Fruit fly (Drosophila melanogaster) ovary, adult (tissue): ENCODE results near the gene Lmpt.

Experiments used
- CG17801 ChIP-seq: fragments of 200-800 bp; optimal IDR thresholded peaks from 2 replicates; lab custom pipeline; 2019; ENCODE audit warnings: missing biosample characterization, mild to moderate bottlenecking, missing genetic modification characterization, moderate library complexity; ENCODE audit not compliant: partially characterized antibody

Gene Lmpt

DNA sequence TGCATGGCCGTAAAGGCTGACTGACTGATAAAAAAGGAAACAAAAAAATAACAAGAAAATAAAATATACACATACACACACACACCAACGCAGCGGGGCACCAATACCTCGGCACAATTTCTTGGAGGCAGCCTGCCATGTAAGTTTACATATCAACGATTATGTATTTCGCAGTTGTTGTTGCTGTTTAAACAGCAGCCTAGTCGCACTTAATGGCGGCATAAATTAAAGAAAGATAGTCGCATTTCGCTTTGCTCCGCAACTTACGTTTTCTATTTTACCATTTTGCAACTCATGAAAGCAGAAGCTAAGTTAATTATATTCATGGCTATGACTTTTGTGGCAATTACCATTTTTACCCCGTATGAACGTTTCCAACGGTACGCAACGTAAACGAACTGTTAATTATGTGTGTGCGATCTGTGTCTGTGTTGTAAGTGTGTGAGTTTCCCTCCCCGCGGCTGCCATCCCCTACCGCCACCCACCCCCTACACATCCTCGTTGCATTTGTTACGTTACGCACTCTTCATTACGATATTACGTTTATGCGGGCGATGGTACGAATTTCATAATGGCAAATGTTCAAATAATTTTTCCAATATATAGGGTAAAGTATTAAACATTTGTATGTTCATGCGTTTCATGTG is 10.6 kb upstream of the Lmpt start:
- no peak for TF ChIP-seq CG17801 (GFP tag; lab: Kevin White, UChicago)

DNA sequence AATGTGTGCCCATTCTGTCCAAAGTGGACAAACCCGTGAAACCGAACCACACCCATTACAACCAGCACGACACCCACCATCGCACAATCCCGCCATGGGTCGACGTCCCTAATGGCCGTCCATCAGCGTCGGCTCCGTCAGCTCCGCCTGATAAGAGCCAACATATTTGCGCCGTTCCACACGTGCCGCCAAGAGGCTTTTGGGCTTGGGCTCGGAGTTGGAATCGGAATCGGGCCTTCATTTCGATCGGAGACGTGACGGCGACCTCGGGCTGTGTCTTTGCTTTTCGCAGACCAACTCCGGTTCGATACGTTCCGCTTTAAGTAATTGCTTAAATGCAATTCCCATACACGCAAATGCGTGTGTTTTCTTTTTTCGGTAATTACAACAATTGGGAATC is 9.8 kb upstream of the Lmpt start:
- TF ChIP-seq CG17801 (GFP tag; lab: Kevin White, UChicago): no peak

DNA sequence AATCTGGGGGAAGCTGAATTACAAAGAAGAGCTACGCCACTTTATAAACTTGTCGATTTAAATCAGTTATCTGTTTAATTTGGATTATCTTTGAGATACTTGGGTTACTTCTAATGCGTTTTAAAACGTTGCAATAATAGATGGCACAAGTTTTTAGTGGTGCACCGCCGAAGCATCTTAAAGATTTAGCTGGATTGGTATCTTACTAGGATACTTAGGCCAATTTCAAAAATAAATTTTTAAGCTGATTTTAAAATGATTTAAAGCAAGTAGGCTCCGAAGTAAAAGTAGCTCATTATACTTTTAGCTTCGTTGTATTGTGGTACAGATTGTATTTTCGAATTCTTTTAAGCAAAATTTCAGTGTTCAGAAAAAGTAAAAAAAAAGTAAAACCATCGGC is 6.3 kb upstream of the Lmpt start, which contains the start of gene sinah:
Gene sinah (plus strand): TSS at position 301 of the 400 bp plus-strand sequence.
- no peak for TF ChIP-seq CG17801 (GFP tag; lab: Kevin White, UChicago)

DNA sequence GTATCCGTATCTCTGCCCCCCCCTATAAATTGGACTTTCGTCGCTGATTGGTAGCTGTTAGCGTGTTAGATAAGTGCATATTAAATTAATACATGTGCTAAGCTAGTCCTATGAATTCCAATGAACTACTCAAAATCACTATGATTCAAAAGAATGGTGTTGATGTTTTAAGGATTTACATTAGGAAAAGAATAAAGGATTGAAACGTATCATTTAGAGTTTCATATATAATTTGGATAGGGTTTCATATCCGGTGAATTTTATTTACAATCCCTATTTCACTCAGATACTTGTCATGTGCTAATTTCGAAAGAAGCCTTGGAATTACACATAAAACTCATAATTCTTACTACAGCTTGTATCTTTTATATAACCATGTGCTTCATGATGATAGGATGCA is 4.8 kb upstream of the Lmpt start, which contains the start of gene CG13029:
Gene CG13029 (plus strand): TSS at position 301 of the 400 bp plus-strand sequence.
- TF ChIP-seq CG17801 (GFP tag; lab: Kevin White, UChicago): no peak

DNA sequence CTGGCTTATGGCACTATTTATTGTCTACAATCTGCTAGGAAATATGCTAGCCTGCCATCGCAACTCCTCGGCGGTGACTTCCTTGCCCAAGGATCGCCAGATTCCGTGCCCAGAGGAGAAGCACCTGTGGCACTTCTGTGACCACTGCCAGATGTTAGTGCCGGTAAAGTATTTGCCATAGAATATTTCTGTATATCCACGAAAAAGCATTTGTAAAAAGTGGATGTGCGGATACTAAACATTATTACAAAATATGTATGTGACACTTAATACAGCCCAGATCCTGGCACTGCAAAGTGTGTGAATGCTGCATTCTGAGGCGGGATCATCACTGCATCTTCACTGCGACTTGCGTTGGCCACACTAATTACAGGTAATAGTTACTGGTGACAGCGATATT is 4.2 kb upstream of the Lmpt start:
- no peak for TF ChIP-seq CG17801 (GFP tag; lab: Kevin White, UChicago)

DNA sequence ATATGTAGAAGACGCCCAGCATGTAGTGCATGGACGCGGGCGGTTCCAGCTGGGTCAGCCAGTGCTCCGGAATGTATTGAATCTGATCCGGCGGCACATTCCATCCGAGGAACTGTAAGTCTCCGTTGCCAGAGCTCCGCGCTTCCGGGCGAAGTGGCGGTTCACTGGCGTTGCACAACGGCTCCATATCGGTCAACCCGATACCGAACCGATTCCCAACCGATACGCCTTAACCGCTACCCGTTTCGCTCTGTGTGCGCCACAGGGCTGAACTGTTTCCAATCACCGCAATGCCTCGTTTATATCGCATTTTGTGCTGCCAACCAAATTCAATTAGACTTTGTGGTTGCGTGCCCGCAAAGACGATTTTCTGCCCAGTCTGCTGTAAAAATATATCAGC is 2.8 kb upstream of the Lmpt start, which contains the start of gene Rh4:
Gene Rh4 (minus strand): TSS at position 234 of the 400 bp plus-strand sequence.
- no peak for TF ChIP-seq CG17801 (GFP tag; lab: Kevin White, UChicago)

DNA sequence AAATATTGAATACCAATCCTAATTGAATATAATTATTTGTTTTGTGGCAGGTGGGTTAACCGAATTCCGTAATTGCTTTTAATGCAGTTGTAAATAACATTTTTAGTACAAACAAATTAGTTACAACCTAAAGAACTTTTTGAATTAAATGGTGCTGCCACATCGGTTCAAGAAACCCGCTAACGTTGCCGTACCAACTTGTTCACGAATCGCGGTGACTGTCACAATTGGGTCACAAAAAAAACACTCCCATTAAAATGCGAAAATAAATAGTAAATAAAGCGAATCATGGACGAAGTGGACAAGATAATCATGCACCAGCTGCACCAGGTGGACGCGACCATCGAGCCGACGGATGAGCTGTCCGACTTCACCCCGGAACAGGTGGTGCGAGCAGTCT is 2.1 kb upstream of the Lmpt start, which contains the start of gene CG9951:
Gene CG9951 (plus strand): TSS at position 207 of the 400 bp plus-strand sequence.
- TF ChIP-seq CG17801 (GFP tag; lab: Kevin White, UChicago): no peak

DNA sequence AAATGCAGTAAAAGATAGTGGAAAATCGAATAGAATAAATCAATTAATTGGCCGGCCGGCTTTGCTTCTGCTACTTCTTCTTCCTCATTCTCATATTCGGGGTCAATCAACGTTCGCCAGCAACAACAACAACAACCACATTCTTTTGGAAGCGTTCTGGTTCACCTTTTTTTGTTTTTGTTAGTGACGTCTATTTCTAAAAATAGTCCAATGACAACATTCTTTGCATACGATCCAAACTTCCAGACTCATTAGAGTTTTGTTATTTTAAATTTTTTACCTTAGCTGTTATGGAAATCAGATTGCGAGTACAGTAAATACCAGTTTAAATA is 703 bp downstream of the Lmpt start:
- TF ChIP-seq CG17801 (GFP tag; lab: Kevin White, UChicago): no peak

DNA sequence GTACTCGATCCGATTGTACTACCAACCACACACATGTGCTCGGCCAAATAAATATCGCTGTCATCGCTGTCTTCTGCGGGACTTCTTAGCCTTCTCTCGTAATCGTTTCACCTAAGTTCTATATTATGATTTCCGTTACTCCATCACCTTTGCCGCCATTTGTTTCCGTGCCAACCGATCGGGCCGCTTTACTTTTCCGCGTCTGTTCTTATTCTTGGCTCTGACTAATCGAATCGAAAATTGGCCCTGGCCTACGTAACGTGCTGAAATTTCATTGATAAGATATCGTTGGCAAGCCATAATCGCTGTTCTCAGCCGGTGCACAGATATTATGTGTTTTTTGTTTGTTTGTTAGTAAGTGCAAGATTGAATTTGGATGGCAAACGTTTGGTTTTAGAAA is 2.1 kb downstream of the Lmpt start:
- no peak for TF ChIP-seq CG17801 (GFP tag; lab: Kevin White, UChicago)

DNA sequence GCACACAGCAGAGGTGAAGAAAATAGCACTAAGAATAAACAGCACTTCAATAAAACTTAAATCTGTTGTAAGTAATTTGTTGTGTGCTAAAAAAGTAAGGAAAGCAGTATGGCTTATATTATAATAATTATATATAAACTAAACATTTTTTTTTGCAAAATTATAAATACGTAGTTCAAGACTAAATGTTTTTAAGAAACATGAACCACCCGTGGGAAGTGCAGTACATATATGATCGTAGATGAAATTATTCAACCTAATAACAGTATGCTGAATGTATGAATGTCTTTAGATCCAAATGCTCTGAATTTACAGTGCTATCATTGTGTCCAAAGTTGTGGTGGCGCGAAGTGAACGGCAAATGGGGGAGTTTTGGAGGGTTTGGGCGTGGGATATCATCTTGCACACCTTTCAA is 5.6 kb downstream of the Lmpt start:
- no peak for TF ChIP-seq CG17801 (GFP tag; lab: Kevin White, UChicago)

DNA sequence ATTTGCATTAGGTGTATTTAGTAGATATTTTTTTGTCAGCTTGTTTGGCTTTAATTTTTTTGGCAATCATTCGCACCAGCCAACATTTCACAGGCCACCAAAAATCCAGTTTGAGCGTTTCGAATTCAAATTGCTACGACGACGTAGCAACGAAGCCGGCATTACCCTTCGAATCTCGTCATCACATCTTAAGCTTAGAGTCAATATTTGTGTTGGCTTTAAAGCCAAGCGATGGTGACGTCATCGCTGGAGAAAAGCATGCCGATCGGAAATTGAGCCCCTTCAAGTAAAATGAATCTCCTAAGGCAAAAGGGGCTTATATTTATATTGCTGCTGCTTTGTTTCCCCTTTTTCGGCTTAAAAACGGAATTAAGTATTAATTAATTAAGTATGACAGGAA is 6.5 kb downstream of the Lmpt start:
- no peak for TF ChIP-seq CG17801 (GFP tag; lab: Kevin White, UChicago)

DNA sequence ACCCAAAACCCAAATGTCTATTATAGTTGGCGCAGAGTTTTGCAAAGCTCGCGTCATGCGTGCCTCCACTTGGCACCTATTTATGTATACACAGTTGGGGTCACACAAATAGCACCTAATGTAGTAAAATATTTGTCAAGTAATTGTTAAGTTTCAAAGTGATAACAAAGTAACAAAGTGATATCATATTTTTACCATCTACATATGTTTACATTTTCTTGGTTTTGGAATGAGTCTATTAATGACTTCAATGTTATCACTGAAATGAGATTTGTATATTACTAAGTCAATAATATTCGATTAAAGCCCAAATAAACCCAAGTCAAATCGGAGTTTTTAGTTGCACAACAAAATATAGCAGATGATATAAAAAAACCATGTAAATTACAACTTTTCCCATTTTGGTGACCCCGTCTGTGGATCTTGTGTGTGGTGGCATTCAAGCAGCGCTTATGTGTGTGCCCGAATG is 7.4 kb downstream of the Lmpt start:
- no peak for TF ChIP-seq CG17801 (GFP tag; lab: Kevin White, UChicago)

DNA sequence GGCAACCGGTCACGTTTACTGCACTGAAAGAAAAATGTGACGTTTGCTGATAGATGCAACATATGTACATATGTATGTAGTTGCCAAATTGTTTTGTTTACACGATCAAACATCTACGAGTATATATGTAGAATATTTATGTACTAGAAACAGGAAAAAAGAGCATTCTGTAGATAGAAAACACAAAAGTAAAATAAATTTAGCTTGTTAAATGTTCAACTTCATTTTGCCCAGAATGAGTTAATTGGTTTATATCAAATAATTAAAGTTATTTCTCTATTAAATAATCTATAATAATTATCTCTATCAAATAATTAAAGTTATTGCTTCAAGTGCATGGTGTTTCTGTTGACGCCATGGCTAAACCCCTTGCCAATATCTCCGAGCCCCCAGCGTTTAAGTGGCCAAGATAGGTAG is 8.0 kb downstream of the Lmpt start:
- TF ChIP-seq CG17801 (GFP tag; lab: Kevin White, UChicago): no peak

DNA sequence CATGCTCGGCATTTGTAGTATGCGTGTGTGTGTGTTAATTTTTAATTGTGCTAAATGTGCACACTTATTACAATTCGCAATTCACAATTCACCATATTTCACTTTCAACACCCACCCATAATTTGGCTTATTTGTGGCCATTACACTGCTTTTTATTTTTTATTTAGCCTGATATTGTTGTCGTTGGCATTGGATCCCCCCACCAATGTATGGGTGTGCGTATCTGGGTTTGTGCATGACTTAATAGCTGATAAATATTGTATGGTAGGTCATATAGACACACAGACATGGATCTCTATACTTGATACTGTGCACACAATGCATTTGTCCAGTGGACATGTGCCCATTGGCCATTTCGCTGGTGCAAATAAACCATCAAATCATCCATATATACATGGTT is 8.6 kb downstream of the Lmpt start:
- no peak for TF ChIP-seq CG17801 (GFP tag; lab: Kevin White, UChicago)

DNA sequence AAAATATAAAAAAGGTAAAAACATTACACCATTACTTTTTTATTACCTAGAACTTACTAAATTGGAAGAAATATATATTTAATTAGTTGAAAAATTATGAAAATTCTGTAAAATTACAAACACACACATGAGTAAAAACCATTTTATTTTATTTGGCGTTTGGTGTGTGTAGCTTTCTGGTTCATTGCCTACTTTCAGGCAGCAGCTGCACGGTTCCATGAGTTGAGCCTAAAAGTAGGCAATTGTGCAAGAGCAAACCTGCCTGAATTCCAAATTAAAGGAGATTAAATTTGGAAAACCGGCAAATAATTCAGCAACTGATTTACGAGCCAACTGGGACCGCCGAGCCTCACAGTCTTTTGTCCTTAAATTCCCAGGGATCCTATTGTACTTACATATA is 10.4 kb downstream of the Lmpt start:
- no peak for TF ChIP-seq CG17801 (GFP tag; lab: Kevin White, UChicago)

DNA sequence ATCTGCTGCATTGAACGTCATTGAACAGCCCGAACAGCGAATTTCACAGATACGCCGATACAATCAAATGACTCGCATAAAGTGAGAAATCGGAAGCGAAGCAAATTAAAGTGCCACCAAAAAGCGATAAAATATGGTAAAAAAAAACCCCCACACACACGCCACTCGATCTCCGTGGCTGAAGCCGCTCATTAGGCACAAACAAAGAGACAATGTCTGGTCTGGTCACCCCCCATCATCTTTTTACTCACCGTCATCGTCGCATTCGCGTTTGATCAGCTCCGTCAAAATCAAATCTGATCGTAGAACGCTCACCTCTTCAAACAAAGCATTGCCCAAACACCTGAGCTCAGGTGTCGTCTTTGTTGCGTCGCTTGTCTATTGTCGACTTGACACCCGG is 10.9 kb downstream of the Lmpt start:
- no peak for TF ChIP-seq CG17801 (GFP tag; lab: Kevin White, UChicago)
